Fruit fly (Drosophila melanogaster) whole organism, wandering third instar larva: ENCODE measurements around the gene Pp1alpha-96A.

Source experiments
- Abd-B ChIP-seq: fragments of >200 bp; optimal IDR thresholded peaks from 2 replicates; lab custom pipeline; 2017; ENCODE audit warnings: missing biosample characterization, missing genetic modification characterization
- CG32264 ChIP-seq: fragments of 200-800 bp; sonication (Bioruptor generic); optimal IDR thresholded peaks from 2 replicates; lab custom pipeline; 2016; ENCODE audit warnings: missing biosample characterization, missing genetic modification characterization
- CG9705 ChIP-seq: fragments of 200-800 bp; sonication (Bioruptor generic); optimal IDR thresholded peaks from 2 replicates; lab custom pipeline; 2018; ENCODE audit warnings: missing biosample characterization, mild to moderate bottlenecking, missing genetic modification characterization
- CrebA ChIP-seq: fragments of 200-800 bp; sonication (Bioruptor generic); optimal IDR thresholded peaks from 2 replicates; lab custom pipeline; 2016; ENCODE audit warnings: missing biosample characterization, mild to moderate bottlenecking, missing genetic modification characterization, borderline replicate concordance
- Dfd ChIP-seq: fragments of >200 bp; optimal IDR thresholded peaks from 2 replicates; lab custom pipeline; 2017; ENCODE audit warnings: missing biosample characterization, missing genetic modification characterization
- Dif ChIP-seq: fragments of 200-275, 200-300 bp; sonication (Bioruptor generic); optimal IDR thresholded peaks from 2 replicates; lab custom pipeline; 2018; ENCODE audit warnings: missing biosample characterization, missing genetic modification characterization; ENCODE audit not compliant: partially characterized antibody
- GATAd ChIP-seq: sonication (Bioruptor generic); optimal IDR thresholded peaks from 2 replicates; lab custom pipeline; 2016; ENCODE audit warnings: missing biosample characterization, missing genetic modification characterization
- HLH106 ChIP-seq: fragments of 200-800 bp; optimal IDR thresholded peaks from 3 replicates; lab custom pipeline; 2019; ENCODE audit warnings: missing biosample characterization, mild to moderate bottlenecking, missing genetic modification characterization, moderate library complexity
- Hnf4 ChIP-seq: fragments of 200-800 bp; sonication (Bioruptor generic); optimal IDR thresholded peaks from 2 replicates; lab custom pipeline; 2016; ENCODE audit warnings: missing biosample characterization, mild to moderate bottlenecking, missing genetic modification characterization
- Hr78 ChIP-seq: fragments of >200 bp; optimal IDR thresholded peaks from 2 replicates; lab custom pipeline; 2017; ENCODE audit warnings: missing biosample characterization, missing genetic modification characterization
- Hr83 ChIP-seq: fragments of 200-300 bp; sonication (Bioruptor generic); optimal IDR thresholded peaks from 2 replicates; lab custom pipeline; 2016; ENCODE audit warnings: missing biosample characterization, mild to moderate bottlenecking, missing genetic modification characterization, moderate library complexity; ENCODE audit not compliant: poor library complexity, severe bottlenecking
- Jra ChIP-seq: sonication (Bioruptor generic); optimal IDR thresholded peaks from 2 replicates; lab custom pipeline; 2016; ENCODE audit warnings: missing biosample characterization, missing genetic modification characterization
- Mio ChIP-seq: sonication (Bioruptor generic); optimal IDR thresholded peaks from 2 replicates; lab custom pipeline; 2016; ENCODE audit warnings: missing biosample characterization, missing genetic modification characterization
- Myc ChIP-seq: fragments of >200 bp; optimal IDR thresholded peaks from 2 replicates; lab custom pipeline; 2017
- N ChIP-seq: fragments of >200 bp; optimal IDR thresholded peaks from 2 replicates; lab custom pipeline; 2018; ENCODE audit warnings: missing biosample characterization, missing external identifiers, missing genetic modification characterization
- OdsH ChIP-seq: fragments of 200-800 bp; sonication (Bioruptor generic); optimal IDR thresholded peaks from 2 replicates; lab custom pipeline; 2016; ENCODE audit warnings: missing biosample characterization, mild to moderate bottlenecking, missing genetic modification characterization
- Rel ChIP-seq, 2 experiments: fragments of 200-800 bp; sonication (Bioruptor generic) in 1 of 2; optimal IDR thresholded peaks; 2 replicates in 1 of 2; 3 replicates in 1 of 2; lab custom pipeline; 2016 to 2019; ENCODE audit warnings: mild to moderate bottlenecking in 2 of 2, missing biosample characterization in 2 of 2, missing genetic modification characterization in 2 of 2, moderate library complexity in 1 of 2
- Sp1 ChIP-seq: fragments of 200-800 bp; sonication (Bioruptor generic); optimal IDR thresholded peaks from 3 replicates; lab custom pipeline; 2019; ENCODE audit warnings: missing biosample characterization, mild to moderate bottlenecking, missing genetic modification characterization, moderate library complexity
- Vsx2 ChIP-seq: fragments of 200-300, 225-300 bp; sonication (Bioruptor generic); optimal IDR thresholded peaks from 2 replicates; lab custom pipeline; 2018; ENCODE audit warnings: missing biosample characterization, missing genetic modification characterization; ENCODE audit not compliant: partially characterized antibody
- br ChIP-seq: fragments of 200-800 bp; sonication (Bioruptor generic); optimal IDR thresholded peaks from 2 replicates; lab custom pipeline; 2016; ENCODE audit warnings: missing biosample characterization, missing genetic modification characterization
- brk ChIP-seq: fragments of 200-800 bp; sonication (Bioruptor generic); optimal IDR thresholded peaks from 2 replicates; lab custom pipeline; 2016; ENCODE audit warnings: missing biosample characterization, mild to moderate bottlenecking, missing genetic modification characterization
- dl ChIP-seq, 2 experiments: fragments of 175-275, 200-275 bp in 1 of 2; fragments of 200-275 bp in 1 of 2; sonication (Bioruptor generic); optimal IDR thresholded peaks; lab custom pipeline; 2018; ENCODE audit warnings: mild to moderate bottlenecking in 2 of 2, missing biosample characterization in 2 of 2, missing genetic modification characterization in 2 of 2, moderate library complexity in 2 of 2; ENCODE audit not compliant: partially characterized antibody in 2 of 2, insufficient read depth in 1 of 2
- dmrt93B ChIP-seq: fragments of 200-800 bp; sonication (Bioruptor generic); optimal IDR thresholded peaks from 2 replicates; lab custom pipeline; 2018; ENCODE audit warnings: missing biosample characterization, mild to moderate bottlenecking, missing genetic modification characterization
- dsf ChIP-seq: sonication (Bioruptor generic); optimal IDR thresholded peaks from 2 replicates; lab custom pipeline; 2016; ENCODE audit warnings: missing biosample characterization, missing genetic modification characterization, borderline replicate concordance
- ey ChIP-seq: fragments of 200-800 bp; sonication (Bioruptor generic); optimal IDR thresholded peaks from 2 replicates; lab custom pipeline; 2016; ENCODE audit warnings: missing biosample characterization, missing genetic modification characterization
- foxo ChIP-seq, 2 experiments: fragments of 200-800 bp; sonication (Bioruptor generic); optimal IDR thresholded peaks; 2 replicates in 1 of 2; 3 replicates in 1 of 2; lab custom pipeline; 2016 to 2017; ENCODE audit warnings: missing biosample characterization in 2 of 2, missing genetic modification characterization in 2 of 2
- fru ChIP-seq: fragments of 200-800 bp; sonication (Bioruptor generic); optimal IDR thresholded peaks from 3 replicates; lab custom pipeline; 2016; ENCODE audit warnings: missing biosample characterization, mild to moderate bottlenecking, missing genetic modification characterization
- h ChIP-seq: fragments of 200-800 bp; sonication (Bioruptor generic); optimal IDR thresholded peaks from 3 replicates; lab custom pipeline; 2016; ENCODE audit warnings: missing biosample characterization, mild to moderate bottlenecking, missing genetic modification characterization
- jim ChIP-seq: fragments of 175-275, 200-325 bp; sonication (Bioruptor generic); optimal IDR thresholded peaks from 2 replicates; lab custom pipeline; 2016; ENCODE audit warnings: missing biosample characterization, mild to moderate bottlenecking, missing genetic modification characterization
- lola ChIP-seq: fragments of >200 bp; optimal IDR thresholded peaks from 2 replicates; lab custom pipeline; 2017; ENCODE audit warnings: missing biosample characterization, missing genetic modification characterization
- pan ChIP-seq: fragments of >200 bp; optimal IDR thresholded peaks from 2 replicates; lab custom pipeline; 2017
- psq ChIP-seq: fragments of 200-800 bp; sonication (Bioruptor generic); optimal IDR thresholded peaks from 3 replicates; lab custom pipeline; 2017; ENCODE audit warnings: missing biosample characterization, mild to moderate bottlenecking, missing genetic modification characterization, moderate library complexity
- rgr ChIP-seq: fragments of 200-800 bp; sonication (Bioruptor generic); optimal IDR thresholded peaks from 3 replicates; lab custom pipeline; 2016; ENCODE audit warnings: missing biosample characterization, mild to moderate bottlenecking, missing genetic modification characterization
- sage ChIP-seq: fragments of 200-800 bp; sonication (Bioruptor generic); optimal IDR thresholded peaks from 2 replicates; lab custom pipeline; 2016; ENCODE audit warnings: missing biosample characterization, mild to moderate bottlenecking, missing genetic modification characterization
- sv ChIP-seq: fragments of 200-800 bp; sonication (Bioruptor generic); optimal IDR thresholded peaks from 3 replicates; lab custom pipeline; 2016; ENCODE audit warnings: missing biosample characterization, missing genetic modification characterization
- tai ChIP-seq: sonication (Bioruptor generic); optimal IDR thresholded peaks from 2 replicates; lab custom pipeline; 2016; ENCODE audit warnings: missing biosample characterization, missing genetic modification characterization
- usp ChIP-seq: fragments of >200 bp; optimal IDR thresholded peaks from 2 replicates; lab custom pipeline; 2017; ENCODE audit warnings: missing biosample characterization, missing genetic modification characterization
- woc ChIP-seq: sonication (Bioruptor generic); optimal IDR thresholded peaks from 2 replicates; lab custom pipeline; 2016; ENCODE audit warnings: missing biosample characterization, mild to moderate bottlenecking, missing genetic modification characterization

Pp1alpha-96A gene

DNA sequence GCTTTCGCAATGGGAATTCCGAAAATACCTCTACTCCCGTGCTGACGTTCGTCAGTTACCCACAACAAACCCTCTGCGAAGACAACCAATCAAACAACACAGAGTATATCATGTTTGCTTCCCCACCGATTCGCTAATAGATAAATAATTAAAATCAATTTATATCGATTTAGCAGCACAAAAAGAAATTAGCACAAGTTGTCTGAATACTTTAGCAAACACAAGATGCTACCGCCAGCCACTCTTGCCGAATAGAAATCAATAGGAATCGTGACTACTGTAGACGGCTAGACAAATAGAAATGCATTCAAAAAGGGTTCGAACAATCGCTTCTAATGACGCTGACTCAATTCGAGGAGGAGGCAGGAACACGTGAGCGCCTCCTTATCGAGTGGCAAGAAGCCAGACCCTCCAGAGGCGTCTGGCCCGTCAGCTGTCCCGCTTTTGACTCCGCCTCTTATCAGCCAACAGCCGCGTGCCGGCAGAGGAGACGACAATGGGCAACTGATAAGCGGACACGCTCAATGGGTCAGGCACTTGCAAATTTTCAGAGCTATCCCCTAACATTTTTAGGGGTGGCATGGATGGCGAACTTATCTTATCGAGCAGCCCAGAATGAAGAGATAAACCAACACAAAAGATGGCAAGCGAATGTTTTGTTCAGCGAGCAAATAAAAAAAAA is 50.3 kb downstream of the Pp1alpha-96A start (continued):
- TF ChIP-seq dl (GFP tag; optimal IDR thresholded peaks at IDR 0.05; lab: Kevin White, UChicago; ENCODE audit: insufficient read depth in 1 of 2, partially characterized antibody in 2 of 2) (no peak), Hr78 (GFP tag; lab: Kevin White, UChicago) (no peak), Hr83 (GFP tag; lab: Kevin White, UChicago) (no peak), HLH106 (no peak), psq (GFP tag; lab: Kevin White, UChicago) (peak; percentile 21), Myc (no peak), Jra (no peak)

dm6 chr3R:24569669-24570349 is 51.7 kb downstream of the Pp1alpha-96A start:
- no peak for TF ChIP-seq CG9705 (GFP tag; lab: Kevin White, UChicago)
- TF ChIP-seq, all 38 proteins: peak for 0

DNA sequence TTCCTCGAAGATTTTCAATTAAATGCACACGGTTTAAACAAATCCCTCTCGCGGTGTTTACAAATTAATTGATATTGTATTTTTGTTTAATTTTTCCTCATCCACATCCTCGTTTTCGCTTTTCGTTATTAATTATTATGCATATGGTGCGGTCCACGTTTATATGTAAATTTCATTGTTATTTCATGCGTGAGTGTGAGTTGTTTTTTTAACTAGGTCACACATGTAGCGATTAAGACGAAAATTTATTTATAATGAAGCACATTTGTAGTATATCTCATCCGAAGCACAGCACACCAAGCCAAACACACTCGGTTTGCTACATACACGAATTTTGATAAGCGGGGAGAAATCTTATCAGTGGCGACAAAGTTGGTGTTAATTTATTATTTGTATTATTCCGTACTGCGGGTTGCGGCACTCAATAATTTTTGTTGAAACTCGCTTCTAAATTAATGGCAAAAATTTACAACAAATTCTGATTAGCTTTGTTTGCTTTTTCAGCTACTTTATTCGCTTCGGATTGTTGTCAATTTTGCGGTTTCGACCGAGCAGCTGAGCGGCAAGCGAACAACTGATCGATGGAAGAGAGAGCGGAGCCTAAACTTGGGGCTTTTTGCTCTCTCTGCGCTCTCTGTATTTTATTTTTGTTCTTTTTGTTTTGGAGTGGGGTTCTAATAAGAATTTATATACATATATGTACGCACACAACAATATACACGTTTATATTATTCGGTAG is 53.5 kb downstream of the Pp1alpha-96A start:
- TF ChIP-seq GATAd: no peak
- TF ChIP-seq foxo (GFP tag; optimal IDR thresholded peaks at IDR 0.05; lab: Kevin White, UChicago): no peak
- peak; percentile 73 to 87 for TF ChIP-seq dl (GFP tag; optimal IDR thresholded peaks at IDR 0.05; lab: Kevin White, UChicago; ENCODE audit: insufficient read depth in 1 of 2, partially characterized antibody in 2 of 2)
- TF ChIP-seq sage (GFP tag; lab: Kevin White, UChicago): peak; percentile 4
- TF ChIP-seq Vsx2 (GFP tag; lab: Kevin White, UChicago): peak; percentile 65
- peak; percentile 16 for TF ChIP-seq Rel (GFP tag; optimal IDR thresholded peaks at IDR 0.05; lab: Kevin White, UChicago)
- TF ChIP-seq Rel (tag; optimal IDR thresholded peaks at IDR 0.05; lab: Kevin White, UChicago): peak; percentile 42
- no peak for TF ChIP-seq CG32264
- no peak for TF ChIP-seq Abd-B (GFP tag; lab: Kevin White, UChicago)
- TF ChIP-seq ey: no peak
- TF ChIP-seq Dif (GFP tag; lab: Kevin White, UChicago): peak; percentile 89
- peak; percentile 32 for TF ChIP-seq br (GFP tag; lab: Kevin White, UChicago)
- TF ChIP-seq tai (GFP tag; lab: Kevin White, UChicago): no peak
- no peak for TF ChIP-seq pan (lab: Kevin White, UChicago)
- no peak for TF ChIP-seq CG9705 (GFP tag; lab: Kevin White, UChicago)
- TF ChIP-seq CrebA (GFP tag; lab: Kevin White, UChicago): peak; percentile 75
- peak; percentile 10 for TF ChIP-seq Sp1 (GFP tag; lab: Kevin White, UChicago)
- no peak for TF ChIP-seq HLH106
- TF ChIP-seq psq (GFP tag; lab: Kevin White, UChicago): no peak
- TF ChIP-seq jim (GFP tag; lab: Kevin White, UChicago): peak; percentile 54
- no peak for TF ChIP-seq Mio
- TF ChIP-seq sv: no peak
- peak; percentile 48 for TF ChIP-seq h (GFP tag; lab: Kevin White, UChicago)
- TF ChIP-seq usp (GFP tag; lab: Kevin White, UChicago): no peak
- TF ChIP-seq Jra: no peak
- peak; percentile 59 for TF ChIP-seq Hr83 (GFP tag; lab: Kevin White, UChicago)
- TF ChIP-seq OdsH (GFP tag; lab: Kevin White, UChicago): no peak
- TF ChIP-seq brk (GFP tag; lab: Kevin White, UChicago): peak; percentile 60
- TF ChIP-seq rgr: no peak
- TF ChIP-seq N (GFP tag; lab: Kevin White, UChicago): no peak
- no peak for TF ChIP-seq lola (GFP tag; lab: Kevin White, UChicago)
- peak; percentile 1 for TF ChIP-seq fru (GFP tag; lab: Kevin White, UChicago)
- TF ChIP-seq Myc: no peak
- no peak for TF ChIP-seq dsf (GFP tag; lab: Kevin White, UChicago)
- no peak for TF ChIP-seq dmrt93B (GFP tag; lab: Kevin White, UChicago)
- peak; percentile 18 for TF ChIP-seq Hnf4 (GFP tag; lab: Kevin White, UChicago)
- no peak for TF ChIP-seq Hr78 (GFP tag; lab: Kevin White, UChicago)
- no peak for TF ChIP-seq Dfd (GFP tag; lab: Kevin White, UChicago)
- TF ChIP-seq woc (GFP tag; lab: Kevin White, UChicago): no peak
